Fruit fly (Drosophila melanogaster): ENCODE measurements around the gene Ttc30.

The Ttc30 gene

DNA sequence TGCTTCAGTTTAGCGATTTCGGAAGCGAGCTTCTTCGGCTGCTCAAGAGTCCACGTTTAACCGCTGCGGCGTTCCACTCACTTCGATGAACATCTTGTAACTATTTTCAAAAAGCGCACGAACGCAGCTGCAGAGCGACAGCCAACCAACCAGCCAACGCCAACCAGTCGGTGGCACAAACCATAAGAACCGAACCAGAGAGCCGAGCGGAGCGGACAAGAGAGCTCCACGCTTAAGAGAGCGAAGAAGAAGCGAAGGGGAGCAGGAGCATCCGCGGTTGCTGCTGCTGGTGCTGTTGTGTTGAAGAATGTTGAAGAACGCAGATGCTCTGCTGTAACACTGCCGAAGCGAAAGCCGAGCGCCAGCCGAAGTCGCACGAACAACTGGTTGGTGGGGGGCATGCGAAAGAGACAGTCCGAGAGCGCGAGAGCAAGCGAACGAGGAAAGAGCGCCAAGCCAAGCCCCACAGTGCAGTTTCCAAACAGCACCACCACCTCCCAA lies 46.5 kb upstream of the Ttc30 start, which contains the start of gene CG9932 (continued):
- TF ChIP-seq CG15011 (GFP tag; optimal IDR thresholded peaks at IDR 0.05) (no peak), CG31365 (tag; optimal IDR thresholded peaks at IDR 0.05) (no peak), slou (GFP tag; optimal IDR thresholded peaks at IDR 0.05) (no peak), wek (GFP tag; optimal IDR thresholded peaks at IDR 0.05) (peak; percentile 4), stwl (tag; optimal IDR thresholded peaks at IDR 0.05) (no peak), CG17328 (GFP tag; IDR thresholded peaks at IDR 0.05) (peak; percentile 32; the same call in 1 of the 2 replicates), CG15514 (GFP tag; optimal IDR thresholded peaks at IDR 0.05) (peak; percentile 21), CG8478 (optimal IDR thresholded peaks at IDR 0.05) (no peak), CG9727 (GFP tag; optimal IDR thresholded peaks at IDR 0.05) (no peak), fu2 (GFP tag; optimal IDR thresholded peaks at IDR 0.05) (no peak), crp (GFP tag; optimal IDR thresholded peaks at IDR 0.05) (no peak), hth (optimal IDR thresholded peaks at IDR 0.05) (no peak), h (optimal IDR thresholded peaks at IDR 0.05) (no peak), Max (GFP tag; optimal IDR thresholded peaks at IDR 0.05) (no peak), Bdp1 (GFP tag; optimal IDR thresholded peaks at IDR 0.05) (no peak), CHES-1-like (GFP tag; optimal IDR thresholded peaks at IDR 0.05) (no peak), dmrt99B (tag; optimal IDR thresholded peaks at IDR 0.05) (peak; percentile 0), CG11560 (tag; IDR thresholded peaks at IDR 0.05) (no peak), gsb (GFP tag; IDR thresholded peaks at IDR 0.05) (no peak), B-H1 (GFP tag; IDR thresholded peaks at IDR 0.05) (no peak; the same call in 2 of the 3 replicates), CG10543 (GFP tag; optimal IDR thresholded peaks at IDR 0.05) (peak; percentile 48), CG30020 (tag; optimal IDR thresholded peaks at IDR 0.05) (no peak), sug (tag; optimal IDR thresholded peaks at IDR 0.05) (peak; percentile 92), CG8944 (GFP tag; optimal IDR thresholded peaks at IDR 0.05) (no peak), pzg (GFP tag; optimal IDR thresholded peaks at IDR 0.05) (no peak), Dbx (GFP tag; IDR thresholded peaks at IDR 0.05) (0 out of 3 replicates have a peak, but pooled peaks have one; percentile 53), Taf1 (GFP tag; IDR thresholded peaks at IDR 0.05) (no peak), Opbp (GFP tag; IDR thresholded peaks at IDR 0.05; ENCODE audit: partially characterized antibody) (0 out of 3 replicates have a peak, but pooled peaks have one; percentile 41), nerfin-1 (tag; optimal IDR thresholded peaks at IDR 0.05) (peak; percentile 11), crc (GFP tag; optimal IDR thresholded peaks at IDR 0.05) (no peak), HLH3B (GFP tag; IDR thresholded peaks at IDR 0.05) (no peak), CG15269 (tag; optimal IDR thresholded peaks at IDR 0.05) (peak; percentile 13), CG12659 (GFP tag; optimal IDR thresholded peaks at IDR 0.05) (no peak), Eip74EF (GFP tag; optimal IDR thresholded peaks at IDR 0.05) (no peak), Rfx (GFP tag; IDR thresholded peaks at IDR 0.05) (peak; percentile 27; the same call in 1 of the 2 replicates), Elba2 (GFP tag; optimal IDR thresholded peaks at IDR 0.05) (no peak), Gug (GFP tag; IDR thresholded peaks at IDR 0.05) (no peak; the same call in 3 of the 4 replicates), CG3163 (GFP tag; optimal IDR thresholded peaks at IDR 0.05) (peak; percentile 99), Fer3 (tag; optimal IDR thresholded peaks at IDR 0.05) (no peak), CG17359 (tag; optimal IDR thresholded peaks at IDR 0.05) (peak; percentile 2), abd-A (tag; optimal IDR thresholded peaks at IDR 0.05) (peak; percentile 40), luna (GFP tag; optimal IDR thresholded peaks at IDR 0.05) (no peak), Adf1 (GFP tag; IDR thresholded peaks at IDR 0.05) (no peak; the same call in 1 of the 2 replicates), CG17186 (GFP tag; optimal IDR thresholded peaks at IDR 0.05) (no peak), CG31441 (GFP tag; IDR thresholded peaks at IDR 0.05) (0 out of 2 replicates have a peak, but pooled peaks have one; percentile 29), CG32767 (GFP tag; IDR thresholded peaks at IDR 0.05) (no peak), Camta (GFP tag; optimal IDR thresholded peaks at IDR 0.05) (no peak), CG2120 (GFP tag; optimal IDR thresholded peaks at IDR 0.05) (peak; percentile 23), CG12236 (GFP tag; optimal IDR thresholded peaks at IDR 0.05) (no peak), Dek (tag; optimal IDR thresholded peaks at IDR 0.05) (no peak), CG4404 (GFP tag; IDR thresholded peaks at IDR 0.05) (no peak)

Measured in whole organism, embryonic.